Comparison of ENCODE assay signal across 6 fruit fly cellular contexts in the genomic region with DNA sequence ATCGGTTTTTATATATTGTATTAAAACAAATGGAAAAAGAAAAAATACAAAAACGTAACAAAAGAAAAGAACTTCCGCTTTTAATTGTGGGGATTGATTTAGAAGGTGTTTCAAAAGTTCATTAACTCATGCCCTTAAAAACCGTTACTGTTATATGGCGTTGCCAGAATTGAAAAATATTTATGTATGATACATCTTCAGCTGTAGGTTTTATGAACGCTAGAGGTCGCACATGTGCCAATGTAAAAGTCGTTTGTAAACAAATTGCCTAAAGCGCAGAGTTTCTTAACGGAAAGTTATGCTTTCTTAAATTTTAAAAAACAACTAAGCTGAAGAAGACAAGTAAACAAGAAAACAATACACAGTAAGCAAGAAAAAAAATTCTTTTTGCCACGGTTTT.
TF ChIP-seq lines count a peak whose summit lies in the region.

No protein-coding gene starts in this region.

- TF ChIP-seq CTCF in S2 (optimal IDR thresholded peaks at IDR 0.05; lab: Kevin White, UChicago), result peak; percentile 88 to 94
- TF ChIP-seq CTCF in whole organism, embryonic (GFP tag; optimal IDR thresholded peaks at IDR 0.05; lab: Kevin White, UChicago), result peak; percentile 98

TF ChIP-seq in whole organism, adult, 20 proteins besides CTCF, POLR2A, EP300 and RAD21:
- TF ChIP-seq pad (GFP tag; optimal IDR thresholded peaks at IDR 0.05; lab: Kevin White, UChicago), result no peak
- TF ChIP-seq Clk (GFP tag; optimal IDR thresholded peaks at IDR 0.05; lab: Kevin White, UChicago), result no peak
- TF ChIP-seq tj (GFP tag; optimal IDR thresholded peaks at IDR 0.05; lab: Kevin White, UChicago), result no peak
- no peak for TF ChIP-seq CG14711 (tag; optimal IDR thresholded peaks at IDR 0.05; lab: Kevin White, UChicago)
- no peak for TF ChIP-seq Mnt (GFP tag; optimal IDR thresholded peaks at IDR 0.05; lab: Kevin White, UChicago)
- TF ChIP-seq kay (GFP tag; lab: Kevin White, UChicago; ENCODE audit: borderline replicate concordance), result peak; percentile 41
- no peak for TF ChIP-seq cnc (optimal IDR thresholded peaks at IDR 0.05; lab: Kevin White, UChicago)
- no peak for TF ChIP-seq CG33017 (tag; optimal IDR thresholded peaks at IDR 0.05; lab: Kevin White, UChicago)
- TF ChIP-seq bab1 (GFP tag; optimal IDR thresholded peaks at IDR 0.05; lab: Kevin White, UChicago), result no peak
TF ChIP-seq in whole organism, adult: peak in this region for 1.

TF ChIP-seq in whole organism, embryonic, 481 proteins besides CTCF, POLR2A, EP300 and RAD21 (continues in another document):
- no peak for TF ChIP-seq CG16779 (GFP tag; IDR thresholded peaks at IDR 0.05; lab: Robert Waterston, UW)
- no peak for TF ChIP-seq NfI (GFP tag; optimal IDR thresholded peaks at IDR 0.05; lab: Kevin White, UChicago)
- TF ChIP-seq Lpt (GFP tag; optimal IDR thresholded peaks at IDR 0.05; lab: Kevin White, UChicago), result no peak
- no peak for TF ChIP-seq pros (GFP tag; optimal IDR thresholded peaks at IDR 0.05; lab: Kevin White, UChicago)
- no peak for TF ChIP-seq ERR (GFP tag; optimal IDR thresholded peaks at IDR 0.05; lab: Kevin White, UChicago)
- no peak for TF ChIP-seq GATAe (GFP tag; conservative IDR thresholded peaks at IDR 0.05; lab: Robert Waterston, UW)
- TF ChIP-seq knrl (GFP tag; IDR thresholded peaks at IDR 0.05; lab: Robert Waterston, UW; ENCODE audit: partially characterized antibody), result no peak; the same call in 2 of the 3 replicates
- TF ChIP-seq CG11560 (tag; IDR thresholded peaks at IDR 0.05; lab: Robert Waterston, UW), result no peak
- TF ChIP-seq CG18476 (GFP tag; optimal IDR thresholded peaks at IDR 0.05; lab: Kevin White, UChicago), result no peak
- TF ChIP-seq HLH54F (GFP tag; optimal IDR thresholded peaks at IDR 0.05; lab: Kevin White, UChicago), result no peak
- TF ChIP-seq NC2β (GFP tag; optimal IDR thresholded peaks at IDR 0.05; lab: Kevin White, UChicago), result no peak
- TF ChIP-seq CG7987 (GFP tag; optimal IDR thresholded peaks at IDR 0.05; lab: Kevin White, UChicago), result no peak
- TF ChIP-seq CG33557 (GFP tag; optimal IDR thresholded peaks at IDR 0.05; lab: Kevin White, UChicago), result no peak
- TF ChIP-seq CG4707 (GFP tag; optimal IDR thresholded peaks at IDR 0.05; lab: Kevin White, UChicago), result no peak
- no peak for TF ChIP-seq tgo (GFP tag; IDR thresholded peaks at IDR 0.05; lab: Robert Waterston, UW)
- no peak for TF ChIP-seq Aef1 (GFP tag; IDR thresholded peaks at IDR 0.05; lab: Robert Waterston, UW)
- TF ChIP-seq Sin3A (optimal IDR thresholded peaks at IDR 0.05; lab: Kevin White, UChicago), result no peak
- no peak for TF ChIP-seq Doc3 (GFP tag; IDR thresholded peaks at IDR 0.05; lab: Robert Waterston, UW; ENCODE audit: partially characterized antibody)
- TF ChIP-seq CG8290 (GFP tag; optimal IDR thresholded peaks at IDR 0.05; lab: Kevin White, UChicago), result no peak
- TF ChIP-seq CG8290 (tag; optimal IDR thresholded peaks at IDR 0.05; lab: Kevin White, UChicago), result peak in 1 of 2 experiments; percentile 34

TF ChIP-seq in whole organism, prepupa, 60 proteins besides CTCF, POLR2A, EP300 and RAD21:
- TF ChIP-seq acj6 (GFP tag; optimal IDR thresholded peaks at IDR 0.05; lab: Kevin White, UChicago), result no peak
- no peak for TF ChIP-seq dac (GFP tag; optimal IDR thresholded peaks at IDR 0.05; lab: Kevin White, UChicago)
- peak; percentile 48 for TF ChIP-seq fkh (GFP tag; optimal IDR thresholded peaks at IDR 0.05; lab: Kevin White, UChicago)
- no peak for TF ChIP-seq Ets96B (tag; optimal IDR thresholded peaks at IDR 0.05; lab: Kevin White, UChicago)
- TF ChIP-seq svp (GFP tag; lab: Kevin White, UChicago), result peak; percentile 20
- TF ChIP-seq Hr39 (GFP tag; optimal IDR thresholded peaks at IDR 0.05; lab: Kevin White, UChicago), result peak; percentile 15
- TF ChIP-seq CG16779 (tag; optimal IDR thresholded peaks at IDR 0.05; lab: Kevin White, UChicago), result no peak
- TF ChIP-seq Blimp-1 (GFP tag; optimal IDR thresholded peaks at IDR 0.05; lab: Kevin White, UChicago), result no peak
- peak; percentile 9 for TF ChIP-seq Eip78C (GFP tag; lab: Kevin White, UChicago)
- TF ChIP-seq CG11294 (GFP tag; IDR thresholded peaks at IDR 0.05; lab: Robert Waterston, UW), result no peak
- peak; percentile 33 for TF ChIP-seq CG31627 (GFP tag; optimal IDR thresholded peaks at IDR 0.05; lab: Kevin White, UChicago)
- TF ChIP-seq CG1621 (tag; optimal IDR thresholded peaks at IDR 0.05; lab: Kevin White, UChicago), result no peak
- no peak for TF ChIP-seq CG6276 (GFP tag; optimal IDR thresholded peaks at IDR 0.05; lab: Kevin White, UChicago)
- no peak for TF ChIP-seq Smox (GFP tag; optimal IDR thresholded peaks at IDR 0.05; lab: Kevin White, UChicago)
- peak; percentile 20 for TF ChIP-seq cyc (GFP tag; optimal IDR thresholded peaks at IDR 0.05; lab: Kevin White, UChicago)
- no peak for TF ChIP-seq vri (GFP tag; optimal IDR thresholded peaks at IDR 0.05; lab: Kevin White, UChicago)
- TF ChIP-seq CG8319 (GFP tag; optimal IDR thresholded peaks at IDR 0.05; lab: Kevin White, UChicago), result no peak
- no peak for TF ChIP-seq lz (GFP tag; optimal IDR thresholded peaks at IDR 0.05; lab: Kevin White, UChicago)
- no peak for TF ChIP-seq salr (GFP tag; optimal IDR thresholded peaks at IDR 0.05; lab: Kevin White, UChicago)
- TF ChIP-seq OdsH (GFP tag; optimal IDR thresholded peaks at IDR 0.05; lab: Kevin White, UChicago), result no peak

TF ChIP-seq in whole organism, pupa, 21 proteins besides CTCF, POLR2A, EP300 and RAD21:
- no peak for TF ChIP-seq CG13204 (GFP tag; optimal IDR thresholded peaks at IDR 0.05; lab: Kevin White, UChicago)
- no peak for TF ChIP-seq CG34367 (tag; optimal IDR thresholded peaks at IDR 0.05; lab: Kevin White, UChicago)
- TF ChIP-seq D1 (tag; optimal IDR thresholded peaks at IDR 0.05; lab: Kevin White, UChicago), result peak; percentile 29
- TF ChIP-seq Pif1A (GFP tag; optimal IDR thresholded peaks at IDR 0.05; lab: Kevin White, UChicago), result no peak
- TF ChIP-seq CG15710 (tag; optimal IDR thresholded peaks at IDR 0.05; lab: Kevin White, UChicago), result no peak
- no peak for TF ChIP-seq CG32121 (GFP tag; IDR thresholded peaks at IDR 0.05; lab: Robert Waterston, UW)
- TF ChIP-seq EcR (GFP tag; optimal IDR thresholded peaks at IDR 0.05; lab: Kevin White, UChicago), result peak; percentile 92

TF ChIP-seq in whole organism, wandering third instar larva, 38 proteins besides CTCF, POLR2A, EP300 and RAD21:
- no peak for TF ChIP-seq Myc (optimal IDR thresholded peaks at IDR 0.05; lab: Kevin White, UChicago)
- peak; percentile 13 for TF ChIP-seq rgr (GFP tag; optimal IDR thresholded peaks at IDR 0.05; lab: Kevin White, UChicago)
- peak; percentile 6 for TF ChIP-seq fru (GFP tag; optimal IDR thresholded peaks at IDR 0.05; lab: Kevin White, UChicago)
- no peak for TF ChIP-seq CG9705 (GFP tag; optimal IDR thresholded peaks at IDR 0.05; lab: Kevin White, UChicago)
- TF ChIP-seq N (GFP tag; optimal IDR thresholded peaks at IDR 0.05; lab: Kevin White, UChicago), result no peak
- peak; percentile 31 for TF ChIP-seq tai (GFP tag; optimal IDR thresholded peaks at IDR 0.05; lab: Kevin White, UChicago)
- TF ChIP-seq Hr83 (GFP tag; optimal IDR thresholded peaks at IDR 0.05; lab: Kevin White, UChicago; ENCODE audit: poor library complexity, severe bottlenecking), result no peak
- TF ChIP-seq Dif (GFP tag; optimal IDR thresholded peaks at IDR 0.05; lab: Kevin White, UChicago; ENCODE audit: partially characterized antibody), result no peak
- TF ChIP-seq ey (GFP tag; optimal IDR thresholded peaks at IDR 0.05; lab: Kevin White, UChicago), result no peak
- no peak for TF ChIP-seq Mio (GFP tag; optimal IDR thresholded peaks at IDR 0.05; lab: Kevin White, UChicago)
- TF ChIP-seq psq (GFP tag; optimal IDR thresholded peaks at IDR 0.05; lab: Kevin White, UChicago), result no peak
- no peak for TF ChIP-seq h (GFP tag; optimal IDR thresholded peaks at IDR 0.05; lab: Kevin White, UChicago)
- peak in 1 of 2 experiments; percentile 29 for TF ChIP-seq foxo (GFP tag; optimal IDR thresholded peaks at IDR 0.05; lab: Kevin White, UChicago)
- TF ChIP-seq brk (GFP tag; optimal IDR thresholded peaks at IDR 0.05; lab: Kevin White, UChicago), result no peak
- no peak for TF ChIP-seq GATAd (GFP tag; optimal IDR thresholded peaks at IDR 0.05; lab: Kevin White, UChicago)
- TF ChIP-seq dl (GFP tag; optimal IDR thresholded peaks at IDR 0.05; lab: Kevin White, UChicago; ENCODE audit: insufficient read depth in 1 of 2, partially characterized antibody in 2 of 2), result no peak
- no peak for TF ChIP-seq Dfd (GFP tag; optimal IDR thresholded peaks at IDR 0.05; lab: Kevin White, UChicago)
- no peak for TF ChIP-seq usp (GFP tag; optimal IDR thresholded peaks at IDR 0.05; lab: Kevin White, UChicago)
- TF ChIP-seq lola (GFP tag; optimal IDR thresholded peaks at IDR 0.05; lab: Kevin White, UChicago), result no peak
- no peak for TF ChIP-seq CG32264 (GFP tag; optimal IDR thresholded peaks at IDR 0.05; lab: Kevin White, UChicago)
- TF ChIP-seq sage (GFP tag; optimal IDR thresholded peaks at IDR 0.05; lab: Kevin White, UChicago), result no peak
- no peak for TF ChIP-seq jim (GFP tag; optimal IDR thresholded peaks at IDR 0.05; lab: Kevin White, UChicago)
- no peak for TF ChIP-seq Sp1 (GFP tag; optimal IDR thresholded peaks at IDR 0.05; lab: Kevin White, UChicago)
- TF ChIP-seq br (GFP tag; optimal IDR thresholded peaks at IDR 0.05; lab: Kevin White, UChicago), result no peak
- no peak for TF ChIP-seq sv (GFP tag; optimal IDR thresholded peaks at IDR 0.05; lab: Kevin White, UChicago)
- no peak for TF ChIP-seq CrebA (GFP tag; optimal IDR thresholded peaks at IDR 0.05; lab: Kevin White, UChicago; ENCODE audit: borderline replicate concordance)
- TF ChIP-seq dmrt93B (GFP tag; optimal IDR thresholded peaks at IDR 0.05; lab: Kevin White, UChicago), result no peak
- no peak for TF ChIP-seq Hr78 (GFP tag; optimal IDR thresholded peaks at IDR 0.05; lab: Kevin White, UChicago)
- TF ChIP-seq pan (optimal IDR thresholded peaks at IDR 0.05; lab: Kevin White, UChicago), result no peak
- no peak for TF ChIP-seq Abd-B (GFP tag; optimal IDR thresholded peaks at IDR 0.05; lab: Kevin White, UChicago)
- TF ChIP-seq dsf (GFP tag; optimal IDR thresholded peaks at IDR 0.05; lab: Kevin White, UChicago; ENCODE audit: borderline replicate concordance), result no peak
- TF ChIP-seq Jra (GFP tag; optimal IDR thresholded peaks at IDR 0.05; lab: Kevin White, UChicago), result no peak
- TF ChIP-seq Vsx2 (GFP tag; optimal IDR thresholded peaks at IDR 0.05; lab: Kevin White, UChicago; ENCODE audit: partially characterized antibody), result no peak
- TF ChIP-seq HLH106 (tag; optimal IDR thresholded peaks at IDR 0.05; lab: Kevin White, UChicago), result no peak
- no peak for TF ChIP-seq OdsH (GFP tag; optimal IDR thresholded peaks at IDR 0.05; lab: Kevin White, UChicago)
